Fruit fly (Drosophila melanogaster): ENCODE data around the gene CG43783.

CG43783 gene

DNA sequence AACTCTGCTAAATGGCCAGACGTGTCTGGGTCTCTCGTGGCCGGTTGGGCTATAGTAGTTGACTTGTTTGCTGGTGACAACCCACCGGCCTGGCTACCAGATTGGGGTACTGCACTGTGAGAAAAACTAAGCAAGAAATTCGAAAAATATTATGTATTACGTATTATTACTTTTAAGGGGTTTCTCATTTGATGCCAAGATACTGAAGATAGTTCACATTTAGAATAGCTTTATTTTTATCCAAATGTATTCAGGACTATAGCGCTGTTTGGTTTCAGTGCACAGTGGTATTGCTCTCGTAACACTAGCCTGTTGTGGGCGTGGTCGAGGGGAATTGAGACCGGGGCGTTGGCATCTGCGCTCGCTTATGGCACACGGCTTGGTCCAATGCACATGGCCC is 33.4 kb downstream of the CG43783 start (continued):
- TF ChIP-seq CrebB (tag; optimal IDR thresholded peaks at IDR 0.05) (peak; percentile 27), insv (GFP tag; optimal IDR thresholded peaks at IDR 0.05) (no peak), gsb-n (tag; optimal IDR thresholded peaks at IDR 0.05) (peak; percentile 12), peb (GFP tag; IDR thresholded peaks at IDR 0.05) (peak; percentile 42; the same call in 1 of the 2 replicates), pum (GFP tag; optimal IDR thresholded peaks at IDR 0.05) (peak; percentile 51), CG15479 (GFP tag; optimal IDR thresholded peaks at IDR 0.05) (no peak), Poxn (GFP tag; IDR thresholded peaks at IDR 0.05) (no peak), CG10431 (GFP tag; optimal IDR thresholded peaks at IDR 0.05) (no peak), sisA (GFP tag; IDR thresholded peaks at IDR 0.05) (peak; percentile 74), az2 (GFP tag; optimal IDR thresholded peaks at IDR 0.05) (peak; percentile 52), CG12942 (GFP tag; optimal IDR thresholded peaks at IDR 0.05) (peak; percentile 21), CG8359 (GFP tag; optimal IDR thresholded peaks at IDR 0.05; ENCODE audit: borderline replicate concordance) (peak; percentile 12), CG30403 (GFP tag; optimal IDR thresholded peaks at IDR 0.05) (peak; percentile 67), CG12769 (tag; optimal IDR thresholded peaks at IDR 0.05) (peak; percentile 84), CG7928 (GFP tag; optimal IDR thresholded peaks at IDR 0.05) (peak; percentile 41), Ssrp (tag; optimal IDR thresholded peaks at IDR 0.05) (peak; percentile 54), shn (GFP tag; optimal IDR thresholded peaks at IDR 0.05) (no peak), bbx (GFP tag; IDR thresholded peaks at IDR 0.05; ENCODE audit: partially characterized antibody) (no peak), disco-r (GFP tag; optimal IDR thresholded peaks at IDR 0.05) (no peak), caup (GFP tag; optimal IDR thresholded peaks at IDR 0.05; ENCODE audit: severe bottlenecking) (peak; percentile 67), CG1602 (GFP tag; optimal IDR thresholded peaks at IDR 0.05) (peak; percentile 37), lilli (GFP tag; optimal IDR thresholded peaks at IDR 0.05) (peak; percentile 64), ap (GFP tag; IDR thresholded peaks at IDR 0.05) (peak; percentile 76), jumu (GFP tag; optimal IDR thresholded peaks at IDR 0.05) (no peak), ato (GFP tag; IDR thresholded peaks at IDR 0.05; ENCODE audit: partially characterized antibody) (no peak), CG15073 (GFP tag; optimal IDR thresholded peaks at IDR 0.05) (no peak), Meics (GFP tag; optimal IDR thresholded peaks at IDR 0.05) (peak; percentile 71), CkIIα-i1 (GFP tag; IDR thresholded peaks at IDR 0.05) (no peak), Ptx1 (GFP tag; IDR thresholded peaks at IDR 0.05) (peak; percentile 76), CG11560 (tag; IDR thresholded peaks at IDR 0.05) (peak; percentile 51; the same call in 1 of the 3 replicates), Nf-YA (GFP tag; IDR thresholded peaks at IDR 0.05) (no peak), tap (tag; optimal IDR thresholded peaks at IDR 0.05) (peak; percentile 68), CG14965 (GFP tag; optimal IDR thresholded peaks at IDR 0.05; ENCODE audit: borderline replicate concordance) (no peak), zen (tag; optimal IDR thresholded peaks at IDR 0.05) (no peak), p53 (GFP tag; optimal IDR thresholded peaks at IDR 0.05) (no peak), dati (GFP tag; IDR thresholded peaks at IDR 0.05) (no peak; the same call in 1 of the 2 replicates), zfh2 (GFP tag; optimal IDR thresholded peaks at IDR 0.05) (peak; percentile 38), schlank (tag; optimal IDR thresholded peaks at IDR 0.05) (no peak), CG17912 (GFP tag; optimal IDR thresholded peaks at IDR 0.05) (no peak), CG6175 (GFP tag; IDR thresholded peaks at IDR 0.05) (no peak), kah (GFP tag; optimal IDR thresholded peaks at IDR 0.05) (peak; percentile 52), zfh1 (GFP tag; IDR thresholded peaks at IDR 0.05) (peak; percentile 73; the same call in 2 of the 3 replicates), Ravus (GFP tag; IDR thresholded peaks at IDR 0.05) (peak; percentile 51; the same call in 1 of the 2 replicates), Med (GFP tag) (peak; percentile 95), gro (GFP tag; optimal IDR thresholded peaks at IDR 0.05) (peak; percentile 36), CoRest (tag; optimal IDR thresholded peaks at IDR 0.05) (peak; percentile 61), fu2 (GFP tag; optimal IDR thresholded peaks at IDR 0.05) (peak; percentile 7), unpg (GFP tag; optimal IDR thresholded peaks at IDR 0.05) (peak; percentile 79), CG4424 (GFP tag; optimal IDR thresholded peaks at IDR 0.05) (peak; percentile 66), CG15269 (tag; optimal IDR thresholded peaks at IDR 0.05) (peak; percentile 78), dysf (GFP tag; IDR thresholded peaks at IDR 0.05) (peak; percentile 85)

Measured in whole organism, embryonic.